Fruit fly (Drosophila melanogaster) whole organism, prepupa: Measurements from ENCODE around the gene CG31910.

Source experiments
- CG10631 ChIP-seq: fragments of 200-800 bp; sonication (Bioruptor generic); optimal IDR thresholded peaks from 2 replicates; lab custom pipeline; 2016; ENCODE audit warnings: missing biosample characterization, missing genetic modification characterization
- CG10669 ChIP-seq: fragments of 200-800 bp; sonication (Bioruptor generic); optimal IDR thresholded peaks from 3 replicates; lab custom pipeline; 2018; ENCODE audit warnings: missing biosample characterization, mild to moderate bottlenecking, missing genetic modification characterization, moderate library complexity
- CG11294 ChIP-seq: fragments of 200-800 bp; sonication (Bioruptor generic); IDR thresholded peaks from 2 replicates; pipeline ENCODE4 v1.3.6; 2022; ENCODE audit warnings: missing biosample characterization, missing genetic modification characterization
- CG11762 ChIP-seq: fragments of 200-800 bp; sonication (Bioruptor generic); optimal IDR thresholded peaks from 3 replicates; lab custom pipeline; 2016; ENCODE audit warnings: missing biosample characterization, missing genetic modification characterization; ENCODE audit not compliant: insufficient read depth
- CG11902 ChIP-seq: fragments of 200-800 bp; sonication (Bioruptor generic); optimal IDR thresholded peaks from 3 replicates; lab custom pipeline; 2016; ENCODE audit warnings: missing biosample characterization, missing genetic modification characterization
- CG1621 ChIP-seq: fragments of 200-800 bp; sonication (Bioruptor generic); optimal IDR thresholded peaks from 3 replicates; lab custom pipeline; 2018; ENCODE audit warnings: missing biosample characterization, mild to moderate bottlenecking, missing genetic modification characterization
- CG16779 ChIP-seq: fragments of 200-800 bp; sonication (Bioruptor generic); optimal IDR thresholded peaks from 3 replicates; lab custom pipeline; 2017; ENCODE audit warnings: missing biosample characterization, mild to moderate bottlenecking, missing genetic modification characterization
- CG3032 ChIP-seq: fragments of 200-800 bp; optimal IDR thresholded peaks from 2 replicates; lab custom pipeline; 2019; ENCODE audit warnings: missing biosample characterization, mild to moderate bottlenecking, missing genetic modification characterization, moderate library complexity
- CG31627 ChIP-seq: fragments of 200-800 bp; sonication (Bioruptor generic); optimal IDR thresholded peaks from 3 replicates; lab custom pipeline; 2016; ENCODE audit warnings: missing biosample characterization, missing genetic modification characterization
- CG32006 ChIP-seq: fragments of 200-800 bp; sonication (Bioruptor generic); optimal IDR thresholded peaks from 3 replicates; lab custom pipeline; 2017; ENCODE audit warnings: missing biosample characterization, mild to moderate bottlenecking, missing genetic modification characterization
- CG34406 ChIP-seq: fragments of 200-800 bp; sonication (Bioruptor generic); optimal IDR thresholded peaks from 3 replicates; lab custom pipeline; 2016; ENCODE audit warnings: missing biosample characterization, missing genetic modification characterization
- CG3919 ChIP-seq: fragments of 200-800 bp; sonication (Bioruptor generic); optimal IDR thresholded peaks from 3 replicates; lab custom pipeline; 2016; ENCODE audit warnings: missing biosample characterization, missing genetic modification characterization
- CG6276 ChIP-seq: fragments of 200-800 bp; sonication (Bioruptor generic); optimal IDR thresholded peaks from 2 replicates; lab custom pipeline; 2017; ENCODE audit warnings: missing biosample characterization, mild to moderate bottlenecking, missing genetic modification characterization
- CG6792 ChIP-seq: fragments of 200-800 bp; sonication (Bioruptor generic); optimal IDR thresholded peaks from 3 replicates; lab custom pipeline; 2016; ENCODE audit warnings: missing biosample characterization, missing genetic modification characterization
- CG6808 ChIP-seq: fragments of 200-800 bp; sonication (Bioruptor generic); optimal IDR thresholded peaks from 3 replicates; lab custom pipeline; 2017; ENCODE audit warnings: missing biosample characterization, missing genetic modification characterization, mild to moderate bottlenecking, moderate library complexity, missing genetic modification reagents
- CG6854 ChIP-seq: fragments of 200-800 bp; sonication (Bioruptor generic); optimal IDR thresholded peaks from 2 replicates; lab custom pipeline; 2017; ENCODE audit warnings: missing biosample characterization, mild to moderate bottlenecking, missing genetic modification characterization
- CG7368 ChIP-seq: fragments of 200-800 bp; sonication (Bioruptor generic); optimal IDR thresholded peaks from 3 replicates; lab custom pipeline; 2016; ENCODE audit warnings: missing biosample characterization, missing genetic modification characterization
- CG8119 ChIP-seq: fragments of 200-800 bp; sonication (Bioruptor generic); IDR thresholded peaks from 3 replicates; pipeline ENCODE4 v1.3.6; 2022; ENCODE audit warnings: missing biosample characterization, missing genetic modification characterization
- CG8319 ChIP-seq: fragments of 200-800 bp; sonication (Bioruptor generic); optimal IDR thresholded peaks from 3 replicates; lab custom pipeline; 2016; ENCODE audit warnings: missing biosample characterization, missing genetic modification characterization
- CG9139 ChIP-seq: fragments of 200-800 bp; sonication (Bioruptor generic); optimal IDR thresholded peaks from 3 replicates; lab custom pipeline; 2017; ENCODE audit warnings: missing biosample characterization, mild to moderate bottlenecking, missing genetic modification characterization
- Eip75B ChIP-seq: fragments of 200-800 bp; sonication (Bioruptor generic); optimal IDR thresholded peaks from 3 replicates; lab custom pipeline; 2016; ENCODE audit warnings: missing biosample characterization, missing genetic modification characterization
- Eip93F ChIP-seq: fragments of 200-800 bp; sonication (Bioruptor generic); optimal IDR thresholded peaks from 2 replicates; lab custom pipeline; 2016; ENCODE audit warnings: missing biosample characterization, mild to moderate bottlenecking, missing genetic modification characterization
- Ets21C ChIP-seq: fragments of 200-800 bp; sonication (Bioruptor generic); optimal IDR thresholded peaks from 3 replicates; lab custom pipeline; 2016; ENCODE audit warnings: missing biosample characterization, missing genetic modification characterization
- Ets96B ChIP-seq: fragments of 200-800 bp; optimal IDR thresholded peaks from 2 replicates; lab custom pipeline; 2019; ENCODE audit warnings: missing biosample characterization, mild to moderate bottlenecking, missing genetic modification characterization, moderate library complexity
- Gug ChIP-seq: fragments of 200-800 bp; sonication (Bioruptor generic); IDR thresholded peaks from 2 replicates; pipeline ENCODE4 v1.3.6; 2022; ENCODE audit warnings: missing biosample characterization, missing genetic modification characterization
- Hr38 ChIP-seq: sonication (Bioruptor generic); optimal IDR thresholded peaks from 2 replicates; lab custom pipeline; 2016; ENCODE audit warnings: missing biosample characterization, missing genetic modification characterization
- Hr39 ChIP-seq: fragments of 200-800 bp; sonication (Bioruptor generic); optimal IDR thresholded peaks from 2 replicates; lab custom pipeline; 2016; ENCODE audit warnings: missing biosample characterization, missing genetic modification characterization
- Lpt ChIP-seq: fragments of 200-800 bp; sonication (Bioruptor generic); optimal IDR thresholded peaks from 3 replicates; lab custom pipeline; 2016; ENCODE audit warnings: missing biosample characterization, missing genetic modification characterization
- Met ChIP-seq: fragments of 200-800 bp; sonication (Bioruptor generic); optimal IDR thresholded peaks from 3 replicates; lab custom pipeline; 2016; ENCODE audit warnings: missing biosample characterization, missing genetic modification characterization
- Smox ChIP-seq: fragments of 200-800 bp; sonication (Bioruptor generic); optimal IDR thresholded peaks from 3 replicates; lab custom pipeline; 2016; ENCODE audit warnings: missing biosample characterization, missing genetic modification characterization
- Sox102F ChIP-seq: fragments of 200-800 bp; sonication (Bioruptor generic); optimal IDR thresholded peaks from 2 replicates; lab custom pipeline; 2016; ENCODE audit warnings: missing biosample characterization, mild to moderate bottlenecking, missing genetic modification characterization
- Sox15 ChIP-seq: fragments of 200-800 bp; sonication (Bioruptor generic); optimal IDR thresholded peaks from 3 replicates; lab custom pipeline; 2016; ENCODE audit warnings: missing biosample characterization, missing genetic modification characterization
- achi ChIP-seq: fragments of 200-800 bp; sonication (Bioruptor generic); optimal IDR thresholded peaks from 3 replicates; lab custom pipeline; 2016; ENCODE audit warnings: missing biosample characterization, missing genetic modification characterization
- dac ChIP-seq: fragments of 200-800 bp; sonication (Bioruptor generic); optimal IDR thresholded peaks from 2 replicates; lab custom pipeline; 2017; ENCODE audit warnings: missing biosample characterization, mild to moderate bottlenecking, missing genetic modification characterization
- eg ChIP-seq: fragments of 200-800 bp; sonication (Bioruptor generic); IDR thresholded peaks from 3 replicates; pipeline ENCODE4 v1.3.6; 2022; ENCODE audit warnings: missing biosample characterization, missing genetic modification characterization
- esn ChIP-seq: fragments of 200-800 bp; sonication (Bioruptor generic); optimal IDR thresholded peaks from 2 replicates; lab custom pipeline; 2016; ENCODE audit warnings: missing biosample characterization, mild to moderate bottlenecking, missing genetic modification characterization, moderate library complexity
- fd59A ChIP-seq: fragments of 200-800 bp; sonication (Bioruptor generic); optimal IDR thresholded peaks from 2 replicates; lab custom pipeline; 2017; ENCODE audit warnings: missing biosample characterization, mild to moderate bottlenecking, missing genetic modification characterization, missing genetic modification reagents
- fd85E ChIP-seq: fragments of 200-800 bp; sonication (Bioruptor generic); optimal IDR thresholded peaks from 3 replicates; lab custom pipeline; 2016; ENCODE audit warnings: missing biosample characterization, missing genetic modification characterization
- net ChIP-seq: fragments of 200-800 bp; sonication (Bioruptor generic); optimal IDR thresholded peaks from 3 replicates; lab custom pipeline; 2016; ENCODE audit warnings: missing biosample characterization, missing genetic modification characterization
- pdm3 ChIP-seq: fragments of 200-800 bp; sonication (Bioruptor generic); optimal IDR thresholded peaks from 3 replicates; lab custom pipeline; 2016; ENCODE audit warnings: missing biosample characterization, missing genetic modification characterization
- salr ChIP-seq, 2 experiments: fragments of 200-800 bp; sonication (Bioruptor generic); optimal IDR thresholded peaks; 3 replicates each; lab custom pipeline; 2016 to 2018; ENCODE audit warnings: missing biosample characterization in 2 of 2, missing genetic modification characterization in 2 of 2, mild to moderate bottlenecking in 1 of 2
- svp ChIP-seq: fragments of 200-800 bp; sonication (Bioruptor generic); peaks from one replicate; lab custom pipeline; 2016; ENCODE audit warnings: missing biosample characterization, missing genetic modification characterization
- topi ChIP-seq: fragments of 200-800 bp; sonication (Bioruptor generic); optimal IDR thresholded peaks from 3 replicates; lab custom pipeline; 2016; ENCODE audit warnings: missing biosample characterization, missing genetic modification characterization

The CG31910 gene

DNA sequence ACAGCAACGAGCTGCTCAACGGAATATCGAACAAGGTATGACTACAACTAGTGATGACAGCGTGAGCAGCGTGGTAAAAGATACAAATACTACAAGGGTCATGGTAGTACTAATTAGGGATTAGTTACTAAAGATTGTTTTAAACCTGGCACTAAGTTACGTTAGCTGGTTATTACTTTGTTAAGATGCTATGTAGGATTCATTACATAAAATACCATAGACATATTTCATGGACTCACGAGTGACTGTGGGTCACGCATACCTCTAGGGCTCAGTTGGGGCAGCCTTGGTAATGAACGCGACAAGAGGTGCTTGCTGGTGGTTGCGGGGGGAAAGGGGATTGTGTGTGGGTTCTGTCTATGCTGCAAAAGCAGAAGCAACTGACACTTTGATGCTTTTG is 29.4 kb upstream of the CG31910 start:
- TF ChIP-seq CG10669 (GFP tag; lab: Kevin White, UChicago) (peak; percentile 3), Gug (GFP tag; lab: Robert Waterston, UW) (no peak), CG11762 (GFP tag; lab: Kevin White, UChicago) (no peak), svp (GFP tag; lab: Kevin White, UChicago) (peak; percentile 55), Ets96B (tag; lab: Kevin White, UChicago) (no peak), CG6854 (GFP tag; lab: Kevin White, UChicago) (no peak), net (GFP tag; lab: Kevin White, UChicago) (no peak), CG6792 (GFP tag; lab: Kevin White, UChicago) (no peak)

dm6 chr2L:6773645-6774044 is 28.2 kb upstream of the CG31910 start, which contains the start of gene CG17378:
Gene CG17378 (plus strand): TSS chr2L:6774041.
- TF ChIP-seq Eip93F (GFP tag; lab: Kevin White, UChicago), result no peak
- no peak for TF ChIP-seq Met (GFP tag; lab: Kevin White, UChicago)
- no peak for TF ChIP-seq CG6276 (GFP tag; lab: Kevin White, UChicago)
- no peak for TF ChIP-seq CG8119
- TF ChIP-seq CG6808 (GFP tag; lab: Kevin White, UChicago), result no peak
- no peak for TF ChIP-seq Sox102F (GFP tag; lab: Kevin White, UChicago)
- no peak for TF ChIP-seq CG7368 (GFP tag; lab: Kevin White, UChicago)
- no peak for TF ChIP-seq Smox (GFP tag; lab: Kevin White, UChicago)
- no peak for TF ChIP-seq fd85E (GFP tag; lab: Kevin White, UChicago)
- TF ChIP-seq salr (GFP tag; optimal IDR thresholded peaks at IDR 0.05; lab: Kevin White, UChicago), result no peak
- TF ChIP-seq net (GFP tag; lab: Kevin White, UChicago), result no peak
- TF ChIP-seq CG3032 (tag; lab: Kevin White, UChicago), result no peak
- TF ChIP-seq CG11762 (GFP tag; lab: Kevin White, UChicago), result no peak

DNA sequence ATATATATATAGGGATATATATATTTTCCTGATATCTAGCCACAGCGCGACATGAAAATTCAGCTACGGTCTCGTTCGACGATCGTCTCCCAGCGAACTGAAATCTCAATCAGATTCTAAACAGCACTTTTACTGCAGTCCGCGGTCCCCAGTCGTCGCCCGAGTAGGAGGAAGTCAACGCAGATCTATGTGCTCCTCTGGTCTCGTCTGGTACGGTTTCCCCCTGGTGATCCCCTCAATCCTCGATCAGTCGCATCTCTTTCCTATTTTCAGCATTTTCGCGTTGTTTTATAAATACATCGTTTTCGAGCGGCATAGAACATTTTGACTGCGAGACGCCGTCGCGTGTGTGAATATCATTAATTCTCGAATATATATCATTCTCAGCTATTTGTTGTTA is 27.2 kb upstream of the CG31910 start, which contains the start of gene LUBEL:
LUBEL (minus strand) TSS at position 101 of the 400 bp plus-strand sequence.
- no peak for TF ChIP-seq Eip75B
- no peak for TF ChIP-seq esn (GFP tag; lab: Kevin White, UChicago)
- no peak for TF ChIP-seq CG6792 (GFP tag; lab: Kevin White, UChicago)
- TF ChIP-seq Met (GFP tag; lab: Kevin White, UChicago), result no peak
- TF ChIP-seq topi, result no peak
- no peak for TF ChIP-seq CG10631 (GFP tag; lab: Kevin White, UChicago)
- TF ChIP-seq CG1621 (tag; lab: Kevin White, UChicago), result no peak
- TF ChIP-seq CG32006 (GFP tag; lab: Kevin White, UChicago), result no peak
- no peak for TF ChIP-seq CG6854 (GFP tag; lab: Kevin White, UChicago)
- no peak for TF ChIP-seq dac (GFP tag; lab: Kevin White, UChicago)
- TF ChIP-seq Gug (GFP tag; lab: Robert Waterston, UW), result no peak
- no peak for TF ChIP-seq CG34406 (GFP tag; lab: Kevin White, UChicago)
- TF ChIP-seq Hr39 (GFP tag; lab: Kevin White, UChicago), result no peak
- TF ChIP-seq Ets21C (GFP tag; lab: Kevin White, UChicago), result no peak
- TF ChIP-seq Ets96B (tag; lab: Kevin White, UChicago), result no peak
- no peak for TF ChIP-seq CG31627 (GFP tag; lab: Kevin White, UChicago)
- TF ChIP-seq eg (GFP tag; lab: Robert Waterston, UW), result no peak
- no peak for TF ChIP-seq pdm3 (GFP tag; lab: Kevin White, UChicago)
- TF ChIP-seq CG3919 (GFP tag; lab: Kevin White, UChicago), result no peak
- no peak for TF ChIP-seq CG16779

dm6 chr2L:6759528-6759927 is 14.1 kb upstream of the CG31910 start, which contains the start of gene CG11322:
Gene CG11322 (minus strand): TSS chr2L:6759628.
- TF ChIP-seq CG11294 (no peak), CG34406 (GFP tag; lab: Kevin White, UChicago) (no peak), CG9139 (GFP tag; lab: Kevin White, UChicago) (no peak), dac (GFP tag; lab: Kevin White, UChicago) (no peak), Lpt (GFP tag; lab: Kevin White, UChicago) (no peak), svp (GFP tag; lab: Kevin White, UChicago) (no peak), CG6854 (GFP tag; lab: Kevin White, UChicago) (no peak), topi (no peak), CG8319 (no peak), CG11902 (no peak), Smox (GFP tag; lab: Kevin White, UChicago) (no peak), achi (GFP tag; lab: Kevin White, UChicago) (no peak), Sox15 (GFP tag; lab: Kevin White, UChicago) (no peak), fd59A (no peak), Hr38 (GFP tag; lab: Kevin White, UChicago) (no peak), CG32006 (GFP tag; lab: Kevin White, UChicago) (no peak), CG8119 (no peak), Met (GFP tag; lab: Kevin White, UChicago) (no peak), Eip75B (no peak)
